Worm (Caenorhabditis elegans) whole organism, L1 larva: ENCODE measurements around the gene hif-1.

ENCODE experiments used
- C16A3.4 ChIP-seq: fragments of 150-350 bp; optimal IDR thresholded peaks from 2 replicates; lab custom pipeline; 2014; ENCODE audit warnings: missing biosample characterization, missing genetic modification characterization
- C34B4.2 ChIP-seq: sonication (generic microtip); optimal IDR thresholded peaks from 2 replicates; lab custom pipeline; 2017; ENCODE audit warnings: mild to moderate bottlenecking, missing genetic modification characterization, missing compliant biosample characterization
- aly-2 ChIP-seq: fragments of 150-350 bp; optimal IDR thresholded peaks from 2 replicates; lab custom pipeline; 2014; ENCODE audit warnings: missing biosample characterization, missing genetic modification characterization
- blmp-1 ChIP-seq: fragments of 150-350 bp; optimal IDR thresholded peaks from 2 replicates; lab custom pipeline; 2014; ENCODE audit warnings: missing biosample characterization, missing genetic modification characterization
- ceh-88 ChIP-seq: fragments of 200-800 bp; sonication (Bioruptor generic); IDR thresholded peaks from 2 replicates; pipeline ENCODE4 v1.3.6; 2022; ENCODE audit warnings: missing genetic modification characterization, missing compliant biosample characterization
- ces-1 ChIP-seq: fragments of 150-350 bp; optimal IDR thresholded peaks from 2 replicates; lab custom pipeline; 2014; ENCODE audit warnings: missing biosample characterization, missing genetic modification reagents, missing genetic modification characterization
- efl-1 ChIP-seq, 4 experiments: fragments of 150-350 bp; optimal IDR thresholded peaks in 3 of 4; peaks in 1 of 4; 1 replicate in 1 of 4; 2 replicates in 3 of 4; lab custom pipeline; 2014; ENCODE audit warnings: missing biosample characterization in 2 of 4, missing genetic modification characterization in 2 of 4, missing genetic modification reagents in 2 of 4
- egl-13 ChIP-seq: sonication (generic microtip); optimal IDR thresholded peaks from 2 replicates; lab custom pipeline; 2016; ENCODE audit warnings: missing genotype, missing genetic modification reagents, missing genetic modification characterization, missing compliant biosample characterization
- egl-27 ChIP-seq, 2 experiments: fragments of 150-350 bp in 1 of 2; sonication (generic microtip); optimal IDR thresholded peaks; 3 replicates each; lab custom pipeline; 2017 to 2018; ENCODE audit warnings: missing biosample characterization in 2 of 2, missing genetic modification characterization in 2 of 2, missing genetic modification reagents in 2 of 2
- elt-2 ChIP-seq: sonication (generic microtip); optimal IDR thresholded peaks from 2 replicates; lab custom pipeline; 2016; ENCODE audit warnings: missing genetic modification characterization, mild to moderate bottlenecking, inconsistent platforms, missing compliant biosample characterization, missing genetic modification reagents
- ets-5 ChIP-seq: fragments of 200-800 bp; sonication (Bioruptor generic); IDR thresholded peaks from 2 replicates; pipeline ENCODE4 v1.3.6; 2022; ENCODE audit warnings: missing genetic modification characterization, missing compliant biosample characterization
- hlh-17 ChIP-seq: fragments of 200-800 bp; sonication (Bioruptor generic); optimal IDR thresholded peaks from 2 replicates; lab custom pipeline; 2018; ENCODE audit warnings: missing genetic modification characterization, mild to moderate bottlenecking, missing compliant biosample characterization, moderate library complexity, borderline replicate concordance
- hlh-4 ChIP-seq: sonication (generic microtip); optimal IDR thresholded peaks from 2 replicates; lab custom pipeline; 2016; ENCODE audit warnings: mild to moderate bottlenecking, missing genetic modification characterization, missing compliant biosample characterization
- jun-1 ChIP-seq: fragments of 150-350 bp; optimal IDR thresholded peaks from 2 replicates; lab custom pipeline; 2014; ENCODE audit warnings: missing biosample characterization, missing genetic modification reagents, missing genetic modification characterization
- lin-14 ChIP-seq: fragments of 200-800 bp; sonication (Bioruptor generic); optimal IDR thresholded peaks from 2 replicates; lab custom pipeline; 2018; ENCODE audit warnings: mild to moderate bottlenecking, missing genetic modification characterization, moderate library complexity, missing compliant biosample characterization
- lin-15B ChIP-seq: fragments of 150-350 bp; sonication (generic microtip); optimal IDR thresholded peaks from 3 replicates; lab custom pipeline; 2014; ENCODE audit warnings: missing biosample characterization, missing genetic modification characterization
- lin-35 ChIP-seq, 2 experiments: fragments of 150-350 bp; optimal IDR thresholded peaks; 2 replicates each; lab custom pipeline; 2014; ENCODE audit warnings: missing biosample characterization in 2 of 2, missing genetic modification characterization in 2 of 2, missing genetic modification reagents in 2 of 2
- lin-39 ChIP-seq: fragments of 150-350 bp; optimal IDR thresholded peaks from 2 replicates; lab custom pipeline; 2014; ENCODE audit warnings: missing biosample characterization, missing genetic modification reagents, missing genetic modification characterization
- mab-9 ChIP-seq: fragments of 200-800 bp; sonication (Bioruptor generic); IDR thresholded peaks from 2 replicates; pipeline ENCODE4 v1.3.6; 2022; ENCODE audit warnings: missing genetic modification reagents, missing genetic modification characterization, missing compliant biosample characterization
- mdl-1 ChIP-seq, 2 experiments: fragments of 150-350 bp; optimal IDR thresholded peaks; 2 replicates each; lab custom pipeline; 2014 to 2017; ENCODE audit warnings: missing biosample characterization in 2 of 2, missing genetic modification characterization in 2 of 2, inconsistent platforms in 1 of 2
- mep-1 ChIP-seq: fragments of 150-350 bp; optimal IDR thresholded peaks from 2 replicates; lab custom pipeline; 2014; ENCODE audit warnings: missing biosample characterization, missing genetic modification characterization
- nhr-11 ChIP-seq: fragments of 150-350 bp; optimal IDR thresholded peaks from 2 replicates; lab custom pipeline; 2014; ENCODE audit warnings: missing biosample characterization, missing genetic modification characterization
- nhr-12 ChIP-seq: sonication (generic microtip); optimal IDR thresholded peaks from 2 replicates; lab custom pipeline; 2017; ENCODE audit warnings: missing biosample characterization, missing genetic modification characterization
- nhr-28 ChIP-seq: fragments of 150-350 bp; optimal IDR thresholded peaks from 2 replicates; lab custom pipeline; 2014; ENCODE audit warnings: missing biosample characterization, missing genetic modification characterization
- nhr-47 ChIP-seq: sonication (generic microtip); optimal IDR thresholded peaks from 2 replicates; lab custom pipeline; 2016; ENCODE audit warnings: mild to moderate bottlenecking, missing genetic modification characterization, moderate library complexity, missing compliant biosample characterization
- nhr-77 ChIP-seq: fragments of 150-350 bp; optimal IDR thresholded peaks from 2 replicates; lab custom pipeline; 2014; ENCODE audit warnings: missing biosample characterization, missing genetic modification characterization
- nhr-84 ChIP-seq: sonication (generic microtip); optimal IDR thresholded peaks from 2 replicates; lab custom pipeline; 2017; ENCODE audit warnings: missing biosample characterization, missing genetic modification characterization
- nhr-85 ChIP-seq: sonication (generic microtip); peaks from one replicate; lab custom pipeline; 2016; ENCODE audit warnings: missing genetic modification characterization, inconsistent platforms, missing compliant biosample characterization
- nhr-90 ChIP-seq: sonication (generic microtip); optimal IDR thresholded peaks from 2 replicates; lab custom pipeline; 2016; ENCODE audit warnings: mild to moderate bottlenecking, missing genetic modification characterization, missing compliant biosample characterization; ENCODE audit not compliant: poor library complexity
- pqm-1 ChIP-seq: sonication (generic microtip); optimal IDR thresholded peaks from 3 replicates; lab custom pipeline; 2017; ENCODE audit warnings: missing biosample characterization, missing genetic modification characterization
- rnt-1 ChIP-seq: sonication (generic microtip); optimal IDR thresholded peaks from 2 replicates; lab custom pipeline; 2016; ENCODE audit warnings: mild to moderate bottlenecking, missing genetic modification characterization, moderate library complexity, missing compliant biosample characterization
- skn-1 ChIP-seq: fragments of 150-350 bp; optimal IDR thresholded peaks from 2 replicates; lab custom pipeline; 2014; ENCODE audit warnings: missing biosample characterization, missing genetic modification characterization
- swsn-7 ChIP-seq: sonication (generic microtip); optimal IDR thresholded peaks from 2 replicates; lab custom pipeline; 2016; ENCODE audit warnings: missing genetic modification characterization, missing compliant biosample characterization
- tbx-2 ChIP-seq: sonication (generic microtip); optimal IDR thresholded peaks from 2 replicates; lab custom pipeline; 2016; ENCODE audit warnings: missing genetic modification characterization, missing compliant biosample characterization
- vab-15 ChIP-seq: sonication (generic microtip); optimal IDR thresholded peaks from 2 replicates; lab custom pipeline; 2017; ENCODE audit warnings: missing genotype, mild to moderate bottlenecking, missing genetic modification characterization, missing compliant biosample characterization
- xbp-1 ChIP-seq: sonication (generic microtip); optimal IDR thresholded peaks from 2 replicates; lab custom pipeline; 2016; ENCODE audit warnings: missing genetic modification characterization, missing compliant biosample characterization
- zip-4 ChIP-seq: fragments of 200-800 bp; sonication (Bioruptor generic); optimal IDR thresholded peaks from 2 replicates; lab custom pipeline; 2018; ENCODE audit warnings: mild to moderate bottlenecking, missing genetic modification characterization, moderate library complexity, missing compliant biosample characterization

The hif-1 gene

DNA sequence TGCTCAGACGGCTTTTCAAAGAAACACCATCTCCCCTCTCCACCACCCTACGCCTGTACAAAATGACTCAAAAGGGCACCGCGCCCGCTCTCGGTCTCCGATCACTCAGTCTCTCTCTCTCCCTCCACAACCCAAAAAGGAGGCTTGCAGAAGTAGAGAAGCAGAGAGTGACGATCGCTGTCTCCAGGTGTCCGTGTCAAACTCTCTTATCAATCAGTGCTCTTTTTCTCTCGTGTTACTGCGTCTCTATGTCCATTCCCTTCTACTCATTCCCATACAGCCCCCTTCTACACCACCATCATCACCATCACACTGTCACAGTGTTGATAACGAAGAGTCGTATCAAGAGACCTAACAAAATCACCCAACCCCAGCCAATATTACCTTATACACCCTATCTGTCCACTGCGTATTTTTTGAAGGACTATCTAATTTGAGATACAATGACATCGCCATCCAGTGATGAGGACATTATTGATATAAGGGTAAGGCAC is 27.6 kb upstream of the hif-1 start, which contains the start of gene pha-4:
pha-4 (plus strand) TSS at position 444 of the 494 bp plus-strand sequence.
- peak; percentile 0 for TF ChIP-seq jun-1 (tag; lab: Kevin White, UChicago)
- TF ChIP-seq nhr-11 (tag; lab: Kevin White, UChicago) = no peak
- peak; percentile 68 for TF ChIP-seq elt-2
- TF ChIP-seq pqm-1 = peak; percentile 69
- peak in 1 of 2 experiments; percentile 30 for TF ChIP-seq lin-35 (GFP tag; optimal IDR thresholded peaks at IDR 0.05; lab: Kevin White, UChicago)
- peak; percentile 4 for TF ChIP-seq lin-14 (GFP tag; lab: Kevin White, UChicago)
- TF ChIP-seq nhr-85 (tag; lab: Kevin White, UChicago) = no peak

DNA sequence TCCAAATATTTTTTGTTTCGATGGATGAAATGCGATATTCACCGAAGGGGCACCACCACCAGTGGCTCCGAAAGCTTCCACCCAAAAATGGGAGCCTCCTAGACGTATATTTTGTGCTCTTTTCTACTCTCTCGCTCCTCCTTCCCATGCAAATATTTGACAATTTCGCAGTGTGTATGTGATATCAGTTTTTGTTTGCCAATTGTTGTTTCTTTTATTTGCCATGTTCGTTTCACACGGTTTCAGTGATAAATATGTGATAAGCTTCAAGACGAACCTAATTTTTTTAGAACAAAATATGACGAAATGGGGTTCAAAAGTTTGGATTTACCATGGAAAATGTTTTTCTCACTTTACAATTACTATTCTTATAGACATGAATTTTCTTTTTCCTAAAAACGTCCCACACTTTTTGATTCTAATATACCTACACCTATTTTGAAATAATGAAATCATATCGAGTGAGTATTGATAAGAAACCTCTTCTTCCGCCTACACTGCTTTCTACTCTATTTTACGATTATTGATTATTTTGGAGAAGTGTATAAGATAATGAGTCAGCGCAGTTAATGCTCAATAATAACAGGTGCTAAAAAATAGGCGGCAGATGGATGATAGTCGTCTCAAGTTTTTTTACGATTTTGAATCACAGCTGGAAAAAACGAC is 26.2 kb upstream of the hif-1 start:
- TF ChIP-seq lin-15B (tag; lab: Kevin White, UChicago) (no peak), lin-14 (GFP tag; lab: Kevin White, UChicago) (peak; percentile 25), nhr-85 (tag; lab: Kevin White, UChicago) (peak; percentile 24), elt-2 (peak; percentile 16)
- TF ChIP-seq, all 84 proteins: peak for 3

DNA sequence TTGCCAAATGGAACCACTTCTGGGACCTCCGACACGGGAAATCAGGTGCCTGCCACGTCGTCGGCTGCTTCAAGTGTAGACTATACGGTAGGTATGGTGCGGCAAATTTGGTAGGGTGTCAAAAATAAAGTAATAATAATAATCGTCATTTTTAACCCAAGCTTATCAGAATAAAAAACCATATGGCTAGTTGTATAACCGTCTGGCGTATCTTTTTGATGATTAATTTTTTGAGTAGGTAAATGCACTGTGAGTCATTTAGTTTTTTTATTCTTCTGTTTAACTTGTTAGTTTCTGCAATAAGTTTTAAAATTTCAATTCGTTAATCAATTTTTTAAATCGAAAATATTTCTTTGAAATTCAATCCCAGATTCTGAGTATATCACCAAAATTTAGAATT is 24.7 kb upstream of the hif-1 start:
- TF ChIP-seq mep-1 (tag; lab: Kevin White, UChicago) (no peak), C16A3.4 (no peak), lin-39 (tag; lab: Kevin White, UChicago) (no peak), tbx-2 (tag; lab: Kevin White, UChicago) (no peak), egl-13 (no peak), nhr-12 (no peak), aly-2 (tag; lab: Kevin White, UChicago) (no peak)

DNA sequence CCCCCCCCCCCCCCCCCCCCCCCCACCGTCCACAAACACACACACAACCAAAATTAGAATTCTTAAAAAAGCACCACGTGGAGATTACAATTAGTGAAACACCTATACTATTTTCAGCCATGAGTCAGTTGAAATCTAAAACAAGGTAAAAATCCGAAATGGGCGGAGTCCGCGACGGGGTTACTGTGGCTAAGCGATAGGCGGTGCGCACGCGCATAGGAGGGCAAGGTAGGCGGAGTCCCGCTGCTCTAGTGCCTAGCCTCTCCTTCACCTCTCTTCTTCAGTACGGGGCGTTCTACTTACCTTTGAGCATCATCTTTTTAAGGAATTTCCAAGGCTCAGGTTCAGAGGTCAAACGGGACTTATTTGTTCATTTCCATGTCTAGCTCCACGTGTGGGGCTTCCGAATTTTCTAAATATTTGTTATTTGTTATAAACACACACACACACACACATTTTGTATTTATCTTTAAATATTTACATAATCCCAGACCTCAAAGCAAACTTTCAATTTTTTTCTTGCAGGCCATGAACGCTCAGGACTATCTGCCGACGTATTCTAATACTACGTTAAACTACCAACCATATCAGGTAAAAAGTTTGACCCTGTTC is 23.7 kb upstream of the hif-1 start:
- TF ChIP-seq blmp-1 (tag; lab: Kevin White, UChicago) = no peak
- TF ChIP-seq lin-14 (GFP tag; lab: Kevin White, UChicago) = peak; percentile 26
- peak in 1 of 2 experiments; percentile 22 for TF ChIP-seq mdl-1 (tag; optimal IDR thresholded peaks at IDR 0.05; lab: Kevin White, UChicago)

DNA sequence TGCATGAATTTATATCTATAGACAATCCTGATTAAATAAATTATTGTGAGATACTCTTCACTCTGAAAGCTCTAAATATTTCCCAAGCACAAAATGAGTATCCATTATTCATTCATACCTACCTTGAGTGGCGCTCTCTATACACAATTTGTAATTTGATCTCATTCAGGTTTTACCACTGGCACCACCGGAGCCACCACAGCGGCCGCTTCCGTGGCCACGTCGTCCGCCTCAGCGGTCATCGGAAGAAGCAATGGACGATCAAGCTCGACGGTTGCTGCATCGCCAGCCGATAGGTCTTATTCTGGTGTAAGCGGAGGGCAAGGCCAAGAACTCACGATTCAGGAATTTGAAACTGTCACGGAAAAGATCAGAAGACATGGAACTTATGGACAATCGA is 23.0 kb upstream of the hif-1 start:
- TF ChIP-seq nhr-77 (tag; lab: Kevin White, UChicago) (no peak), lin-15B (tag; lab: Kevin White, UChicago) (no peak), nhr-90 (tag; lab: Kevin White, UChicago) (no peak), blmp-1 (tag; lab: Kevin White, UChicago) (no peak), nhr-84 (tag; lab: Kevin White, UChicago) (no peak)

DNA sequence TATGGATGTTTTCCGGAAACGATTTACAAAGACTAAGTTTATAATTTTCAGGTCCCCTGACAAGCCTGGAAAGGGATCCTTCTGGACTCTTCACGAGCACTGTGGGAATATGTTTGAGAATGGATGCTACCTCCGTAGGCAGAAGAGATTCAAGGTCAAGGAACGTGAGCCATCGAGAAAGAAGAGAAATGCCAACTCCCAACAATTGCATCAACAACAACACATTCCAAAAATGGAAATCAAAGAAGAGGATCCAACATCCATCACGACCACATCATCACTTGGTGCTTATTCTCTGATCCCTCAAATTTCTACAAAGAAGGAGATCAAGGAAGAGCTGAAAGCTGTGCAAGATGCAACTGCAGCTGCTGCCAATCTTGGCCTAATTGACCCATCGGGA is 22.1 kb upstream of the hif-1 start:
- TF ChIP-seq nhr-28 (tag; lab: Kevin White, UChicago) (no peak), efl-1 (optimal IDR thresholded peaks at IDR 0.05; lab: Kevin White, UChicago) (no peak), efl-1 (GFP tag; optimal IDR thresholded peaks at IDR 0.05 in 1 of 2; lab: Kevin White, UChicago) (peak in 1 of 2 experiments; percentile 75), C34B4.2 (tag; lab: Kevin White, UChicago) (no peak)

DNA sequence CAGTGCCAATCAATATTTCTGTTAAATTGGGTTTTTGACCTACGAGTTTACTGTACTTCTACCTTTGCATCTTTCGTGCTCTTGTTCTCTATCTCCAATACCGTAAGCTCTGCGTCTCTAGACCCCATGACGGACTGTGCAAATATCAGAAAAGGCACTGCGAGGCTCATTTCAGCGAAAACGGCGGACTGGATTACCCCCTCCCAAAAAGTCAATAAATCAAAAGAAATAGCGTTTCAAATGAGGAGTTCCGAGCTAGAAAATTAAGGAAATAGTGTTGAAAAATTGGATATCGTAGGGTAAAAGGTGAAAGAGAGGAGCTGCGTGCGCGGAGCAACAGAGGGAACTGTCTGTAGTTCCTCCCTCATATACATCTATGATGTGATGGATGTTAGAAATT is 18.4 kb upstream of the hif-1 start:
- TF ChIP-seq mdl-1 (tag; optimal IDR thresholded peaks at IDR 0.05; lab: Kevin White, UChicago) (no peak), rnt-1 (tag; lab: Kevin White, UChicago) (no peak), mab-9 (GFP tag; lab: Robert Waterston, UW) (no peak), egl-13 (no peak), vab-15 (tag; lab: Kevin White, UChicago) (no peak), nhr-47 (tag; lab: Kevin White, UChicago) (no peak), efl-1 (optimal IDR thresholded peaks at IDR 0.05; lab: Kevin White, UChicago) (peak in 1 of 2 experiments; percentile 17), efl-1 (GFP tag; optimal IDR thresholded peaks at IDR 0.05 in 1 of 2; lab: Kevin White, UChicago) (no peak), skn-1 (tag; lab: Kevin White, UChicago) (no peak), swsn-7 (tag; lab: Kevin White, UChicago) (peak; percentile 22), ces-1 (GFP tag; lab: Kevin White, UChicago) (no peak), zip-4 (GFP tag; lab: Kevin White, UChicago) (no peak), egl-27 (tag; optimal IDR thresholded peaks at IDR 0.05; lab: Kevin White, UChicago) (peak in 1 of 2 experiments; percentile 7), ets-5 (GFP tag; lab: Robert Waterston, UW) (no peak), nhr-77 (tag; lab: Kevin White, UChicago) (peak; percentile 68), xbp-1 (tag; lab: Kevin White, UChicago) (no peak), hlh-4 (tag; lab: Kevin White, UChicago) (no peak), ceh-88 (GFP tag; lab: Robert Waterston, UW) (no peak), hlh-17 (GFP tag; lab: Kevin White, UChicago) (no peak)
